Worm (Caenorhabditis elegans) whole organism, dauer: ENCODE results near the gene F21D12.2.

Experiments used
- unc-62 ChIP-seq: sonication (generic microtip); optimal IDR thresholded peaks from 2 replicates; lab custom pipeline; 2017; ENCODE audit warnings: missing biosample characterization, missing genetic modification reagents, missing genetic modification characterization

The F21D12.2 gene

ce11 chrII:7317468-7317867 is at the start of gene F21D12.2:
Gene F21D12.2, plus strand, starts transcription at chrII:7317768.
- no peak for TF ChIP-seq unc-62 (GFP tag; lab: Kevin White, UChicago)

DNA sequence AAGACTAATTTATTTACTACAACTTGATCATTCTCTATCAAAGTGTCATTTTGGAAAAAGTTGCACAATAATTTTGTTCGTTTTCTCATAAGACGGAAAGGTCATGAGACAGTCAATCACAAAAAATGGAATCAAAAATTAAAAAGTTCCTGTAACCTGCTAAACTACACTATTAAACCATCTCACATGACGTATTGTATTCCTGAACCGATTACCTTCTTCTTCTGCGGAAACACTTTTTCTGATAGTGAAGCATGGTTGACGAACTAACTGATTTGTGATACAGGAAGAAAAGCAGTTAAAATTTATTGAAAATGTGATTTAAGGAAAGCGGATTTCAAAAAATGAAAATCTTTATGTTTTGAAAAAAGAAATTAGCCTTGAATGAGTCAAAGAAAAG is 47.8 kb upstream of the F21D12.2 start:
- TF ChIP-seq unc-62 (GFP tag; lab: Kevin White, UChicago) = no peak

ce11 chrII:7272513-7272912 is 45.1 kb upstream of the F21D12.2 start:
- no peak for TF ChIP-seq unc-62 (GFP tag; lab: Kevin White, UChicago)

- no peak for TF ChIP-seq unc-62 (GFP tag; lab: Kevin White, UChicago)
These were observed 44.1 kb upstream of the F21D12.2 start for ce11 chrII:7273517-7273916.

ce11 chrII:7277257-7277656 is 40.3 kb upstream of the F21D12.2 start:
- TF ChIP-seq unc-62 (GFP tag; lab: Kevin White, UChicago) = no peak

DNA sequence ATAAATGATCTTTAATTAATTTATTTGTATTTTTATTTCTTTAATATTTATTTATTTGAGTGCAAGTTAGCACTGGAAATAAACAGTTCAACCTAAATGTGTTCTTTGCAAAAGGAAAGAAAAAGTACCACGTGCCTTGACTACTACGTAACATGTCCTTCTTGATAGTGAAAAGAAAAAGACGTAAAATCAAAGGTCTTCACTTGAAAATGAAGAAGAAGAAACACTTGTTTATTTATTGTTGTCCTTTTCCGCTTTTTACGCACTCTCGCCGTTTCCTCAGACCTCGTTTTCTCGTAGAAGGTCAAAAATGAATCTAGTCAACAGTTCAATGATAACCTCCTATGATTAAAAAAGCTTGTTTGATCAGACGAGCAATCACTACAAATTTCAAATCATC is 39.6 kb upstream of the F21D12.2 start:
- TF ChIP-seq unc-62 (GFP tag; lab: Kevin White, UChicago) = no peak

DNA sequence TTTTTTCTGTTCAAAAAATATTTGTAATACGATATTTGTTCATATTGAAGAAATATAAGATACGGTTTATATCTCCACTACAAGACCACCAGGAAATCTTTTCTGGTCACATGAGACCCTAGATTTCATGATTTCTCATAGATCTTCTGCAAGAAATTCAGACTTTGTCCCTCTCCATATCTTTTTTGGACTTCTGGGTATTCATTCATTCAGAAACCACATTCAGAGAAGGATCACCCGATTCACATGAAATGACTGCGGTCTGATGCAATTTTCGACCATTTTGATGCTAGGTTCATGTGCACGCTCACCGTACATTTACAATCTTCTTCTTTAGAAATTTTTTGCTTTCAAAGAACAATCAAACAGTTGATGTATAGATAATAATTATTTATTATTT is 37.8 kb upstream of the F21D12.2 start:
- TF ChIP-seq unc-62 (GFP tag; lab: Kevin White, UChicago) = no peak

DNA sequence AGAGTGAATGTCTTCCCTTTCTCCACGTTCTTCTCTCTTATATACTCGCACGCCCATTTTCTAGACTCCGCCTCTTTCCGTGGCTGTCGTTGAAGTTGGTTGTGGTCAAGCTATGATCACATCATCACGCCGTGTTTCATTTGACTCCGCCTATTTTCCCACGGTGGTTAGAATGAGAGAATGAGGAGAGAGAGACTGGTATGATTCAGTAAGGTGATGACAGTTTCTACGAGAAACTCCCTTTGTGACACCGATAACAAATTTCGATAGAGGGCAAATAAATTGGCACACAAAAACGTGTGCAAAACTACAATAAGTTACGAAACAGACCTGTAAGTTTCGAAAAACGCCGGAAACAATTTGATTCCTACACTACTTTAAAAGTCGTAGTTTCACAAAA is 37.0 kb upstream of the F21D12.2 start:
- no peak for TF ChIP-seq unc-62 (GFP tag; lab: Kevin White, UChicago)

DNA sequence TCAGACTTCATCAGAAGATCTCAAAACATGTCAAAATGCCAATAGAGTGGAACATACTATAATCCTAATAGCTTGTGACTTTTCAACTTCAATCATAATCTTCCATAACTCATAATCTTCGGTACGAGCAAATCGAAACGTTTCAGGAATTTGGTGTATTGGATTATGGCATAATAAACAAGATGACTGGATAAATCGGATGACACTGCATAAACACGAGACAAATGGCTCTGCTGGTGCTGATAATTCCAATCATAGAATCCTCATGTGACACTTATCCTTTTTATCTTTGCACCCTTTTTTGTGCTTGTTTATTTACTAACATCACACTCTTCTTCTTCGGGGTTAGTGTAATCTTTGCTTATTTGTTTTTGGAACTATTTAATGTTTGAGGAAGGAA is 34.5 kb upstream of the F21D12.2 start:
- TF ChIP-seq unc-62 (GFP tag; lab: Kevin White, UChicago) = no peak

DNA sequence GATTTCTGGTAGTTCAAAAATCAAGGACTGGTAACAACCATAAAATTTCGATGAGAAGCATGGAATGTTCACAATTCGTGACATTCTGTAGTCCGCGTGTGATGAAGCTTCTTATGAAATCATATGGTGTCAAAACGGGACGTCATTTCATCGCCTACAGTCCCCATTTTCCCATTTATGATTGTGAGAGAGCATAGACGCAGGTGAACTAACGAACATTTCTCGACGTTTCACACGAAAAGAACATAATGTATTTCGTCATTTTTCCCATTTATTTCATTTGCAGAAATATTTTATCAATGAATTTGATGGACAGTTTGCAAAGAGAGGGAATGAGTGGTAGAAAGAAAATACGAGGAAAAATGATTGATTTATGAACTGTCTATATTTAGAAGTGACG is 30.4 kb upstream of the F21D12.2 start:
- no peak for TF ChIP-seq unc-62 (GFP tag; lab: Kevin White, UChicago)

ce11 chrII:7287709-7288108 is 29.9 kb upstream of the F21D12.2 start:
- no peak for TF ChIP-seq unc-62 (GFP tag; lab: Kevin White, UChicago)

DNA sequence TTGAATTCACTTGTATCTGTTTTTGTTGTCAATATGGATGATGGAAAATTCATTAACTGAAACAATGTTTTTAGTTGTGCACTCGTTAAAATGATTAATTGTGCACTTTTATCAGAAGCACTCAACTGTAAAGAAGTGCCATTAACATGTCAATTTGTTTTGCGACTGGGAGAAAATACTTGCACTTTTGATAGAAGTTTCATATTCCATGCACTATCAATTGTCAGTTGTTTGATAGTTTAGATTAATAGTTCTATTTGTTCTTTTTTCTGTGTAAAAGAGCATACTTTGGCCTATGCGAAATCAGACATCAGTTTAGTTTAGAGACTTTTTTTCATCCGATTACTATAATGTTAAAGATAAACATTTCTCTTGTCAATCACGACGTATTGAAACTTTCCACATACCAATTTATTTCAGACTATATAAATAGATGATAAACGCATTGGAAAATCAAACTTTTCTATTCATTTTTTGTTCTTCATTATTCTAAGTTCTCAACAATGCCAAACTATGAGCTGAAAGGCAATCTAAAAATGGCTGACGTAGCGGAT is 27.6 kb upstream of the F21D12.2 start, which contains the start of gene C30G12.2:
Gene C30G12.2 (plus strand): TSS at position 504 of the 554 bp plus-strand sequence.
- TF ChIP-seq unc-62 (GFP tag; lab: Kevin White, UChicago) = no peak

ce11 chrII:7295917-7296316 is 21.7 kb upstream of the F21D12.2 start, which contains the start of gene C30G12.6:
Gene C30G12.6, minus strand, starts transcription at chrII:7296017.
- TF ChIP-seq unc-62 (GFP tag; lab: Kevin White, UChicago) = no peak

DNA sequence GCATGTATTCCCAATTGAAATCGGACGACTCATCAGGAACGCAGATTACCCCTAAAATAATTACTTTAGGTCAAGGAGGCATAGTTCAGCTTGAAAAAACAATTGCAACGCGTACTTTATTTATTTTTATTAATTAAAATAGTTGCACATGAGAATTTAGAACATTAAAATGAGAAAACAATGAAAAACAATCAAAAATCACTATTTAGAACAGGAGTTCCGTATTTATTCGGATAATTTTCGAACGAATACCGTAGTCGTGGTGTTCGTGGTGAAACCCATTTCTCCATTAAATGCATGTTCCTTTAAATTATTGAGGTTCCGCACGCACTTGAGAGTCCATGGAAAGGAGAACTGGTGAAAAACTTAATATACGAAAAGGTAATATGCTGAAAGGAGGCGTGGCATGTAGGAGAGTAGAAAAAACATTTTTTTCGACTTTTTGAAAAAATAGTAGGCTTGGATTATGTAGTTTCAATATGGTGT is 19.3 kb upstream of the F21D12.2 start, which contains the start of gene puf-8:
Gene puf-8 (minus strand): TSS at position 51 of the 486 bp plus-strand sequence.
- TF ChIP-seq unc-62 (GFP tag; lab: Kevin White, UChicago) = no peak

ce11 chrII:7299042-7299441 is 18.5 kb upstream of the F21D12.2 start, which contains the start of gene C30G12.1:
Gene C30G12.1, plus strand, starts transcription at chrII:7299342.
- no peak for TF ChIP-seq unc-62 (GFP tag; lab: Kevin White, UChicago)

DNA sequence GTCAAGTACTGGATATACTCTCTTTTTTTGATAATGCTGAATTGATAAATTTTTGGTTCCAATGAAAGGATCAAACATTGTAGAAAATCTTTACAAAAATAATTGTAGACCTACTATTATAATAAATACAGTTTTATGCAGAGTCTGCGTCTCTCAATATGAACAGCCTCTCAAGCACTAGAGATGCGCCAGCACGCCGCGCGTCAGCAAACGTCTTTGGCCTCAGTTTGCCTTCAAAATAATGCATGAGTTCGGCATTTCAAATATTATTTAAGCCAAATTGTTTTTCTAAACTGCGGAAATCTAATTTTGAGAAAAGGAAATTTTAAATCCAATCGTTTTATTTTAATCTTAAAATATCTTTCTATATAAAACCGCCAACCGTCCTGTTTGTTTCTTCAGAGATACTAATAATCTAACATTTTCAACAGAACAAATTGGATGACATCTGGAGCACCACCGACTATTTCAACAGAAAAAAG is 15.9 kb upstream of the F21D12.2 start, which contains the start of gene cul-4:
Gene cul-4 (plus strand): TSS at position 432 of the 482 bp plus-strand sequence.
- TF ChIP-seq unc-62 (GFP tag; lab: Kevin White, UChicago) = no peak

ce11 chrII:7305558-7305957 is 12.0 kb upstream of the F21D12.2 start, which contains the start of gene brf-1:
Gene brf-1, plus strand, starts transcription at chrII:7305858.
- TF ChIP-seq unc-62 (GFP tag; lab: Kevin White, UChicago) = no peak
